Fruit fly (Drosophila melanogaster) whole organism: ENCODE data around the gene CG17193.

ENCODE experiments used
- CG8478 ChIP-seq: fragments of >200 bp; optimal IDR thresholded peaks from 2 replicates; lab custom pipeline; 2018; ENCODE audit warnings: inconsistent platforms
- Dll ChIP-seq: fragments of >200 bp; optimal IDR thresholded peaks from 2 replicates; lab custom pipeline; 2017
- pan ChIP-seq: fragments of >200 bp; optimal IDR thresholded peaks from 2 replicates; lab custom pipeline; 2017
- psq ChIP-seq: fragments of >200 bp; optimal IDR thresholded peaks from 2 replicates; lab custom pipeline; 2017
- usp ChIP-seq: fragments of >200 bp; optimal IDR thresholded peaks from 2 replicates; lab custom pipeline; 2017; ENCODE audit warnings: missing biosample characterization, missing genetic modification characterization, mixed read lengths

DNA sequence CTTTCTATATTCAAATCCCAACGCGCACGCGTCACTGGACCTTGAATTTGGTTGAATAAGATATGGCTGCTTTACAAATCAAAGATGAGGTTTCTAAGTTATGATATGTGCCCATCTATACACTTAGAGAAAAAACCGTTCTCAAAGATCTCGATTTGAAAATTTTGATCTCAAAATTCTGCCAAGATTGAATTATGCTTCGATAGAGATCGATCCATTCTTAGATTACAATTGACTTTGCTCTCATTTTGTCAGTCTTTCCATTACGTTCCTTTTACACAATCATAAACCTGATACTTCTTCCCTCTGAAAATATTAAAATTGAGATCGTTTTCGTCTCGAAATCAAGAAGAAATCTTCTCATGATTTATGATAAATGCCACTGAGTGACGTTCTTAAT is 43.2 kb downstream of the CG17193 start:
- TF ChIP-seq usp (GFP tag; lab: Kevin White, UChicago) (no peak), Dll (no peak), psq (lab: Kevin White, UChicago) (no peak), CG8478 (lab: Kevin White, UChicago) (no peak), pan (no peak)
